Worm (Caenorhabditis elegans): ENCODE data around the gene rfc-4.

- TF ChIP-seq egl-27 (tag; optimal IDR thresholded peaks at IDR 0.05), result no peak
- TF ChIP-seq unc-39 (tag; optimal IDR thresholded peaks at IDR 0.05), result no peak
- no peak for TF ChIP-seq nhr-77 (tag; optimal IDR thresholded peaks at IDR 0.05)
- peak; percentile 13 for TF ChIP-seq pqm-1 (tag; optimal IDR thresholded peaks at IDR 0.05)
- TF ChIP-seq lsy-12 (tag; optimal IDR thresholded peaks at IDR 0.05), result no peak
- no peak for TF ChIP-seq skn-1 (tag; optimal IDR thresholded peaks at IDR 0.05)
- no peak for TF ChIP-seq aly-2 (tag; optimal IDR thresholded peaks at IDR 0.05)
- TF ChIP-seq nhr-28 (tag; optimal IDR thresholded peaks at IDR 0.05), result no peak
- TF ChIP-seq fos-1 (tag; optimal IDR thresholded peaks at IDR 0.05), result no peak
These were observed 10.0 kb upstream of the rfc-4 start, which contains the start of the genes rpn-6.1 and F57B9.1 for ce11 chrIII:6961937-6962504.

Measured in whole organism, L3 larva.